Fruit fly (Drosophila melanogaster) Kc167 (cell line): ENCODE measurements around the gene CG12883.

Experiments used
- Myc ChIP-seq: fragments of >200 bp; optimal IDR thresholded peaks from 2 replicates; lab custom pipeline; 2017; ENCODE audit warnings: missing external identifiers
- Sin3A ChIP-seq: fragments of >200 bp; optimal IDR thresholded peaks from 2 replicates; lab custom pipeline; 2018; ENCODE audit warnings: missing external identifiers
- h ChIP-seq: fragments of >200 bp; optimal IDR thresholded peaks from 3 replicates; lab custom pipeline; 2018; ENCODE audit warnings: missing external identifiers
- insv ChIP-seq: fragments of >200 bp; optimal IDR thresholded peaks from 3 replicates; lab custom pipeline; 2018; ENCODE audit warnings: missing external identifiers
- psq ChIP-seq: fragments of >200 bp; optimal IDR thresholded peaks from 2 replicates; lab custom pipeline; 2017; ENCODE audit warnings: missing external identifiers
- ttk ChIP-seq: sonication (Bioruptor generic); optimal IDR thresholded peaks from 2 replicates; lab custom pipeline; 2017; ENCODE audit warnings: missing external identifiers

DNA sequence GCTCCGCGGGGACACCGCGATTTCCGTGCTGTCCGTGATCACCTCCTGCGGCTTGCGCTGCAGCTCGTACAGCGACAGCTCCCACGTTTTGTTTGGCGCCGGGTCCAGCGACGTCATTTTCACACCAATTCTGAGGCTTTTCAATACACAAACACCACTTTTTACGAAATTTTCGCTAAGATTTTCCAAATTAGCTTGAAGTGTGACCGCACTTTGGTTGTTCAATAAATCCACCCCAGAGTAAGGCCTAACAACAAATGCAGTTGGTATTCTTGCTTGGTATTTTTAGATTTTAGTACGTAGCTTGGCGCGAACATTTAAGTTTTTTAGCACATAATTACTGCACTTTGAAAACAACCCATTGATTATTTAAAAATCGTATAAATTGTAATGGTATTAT, 2.7 kb downstream of the CG12883 start, which contains the start of gene Sce:
- TF ChIP-seq insv = no peak
- TF ChIP-seq Sin3A (lab: Kevin White, UChicago) = no peak
- no peak for TF ChIP-seq psq (lab: Kevin White, UChicago)
- no peak for TF ChIP-seq Myc
- TF ChIP-seq h = no peak
- TF ChIP-seq ttk (lab: Kevin White, UChicago) = no peak
